Worm (Caenorhabditis elegans) whole organism, midembryonic: Measurements from ENCODE around the gene F36D3.16.

ENCODE experiments used
- T22C8.4 ChIP-seq: fragments of 200-800 bp; sonication (Bioruptor generic); IDR thresholded peaks from 2 replicates; pipeline ENCODE4 v1.3.6; 2022; ENCODE audit warnings: missing genetic modification characterization, missing compliant biosample characterization
- cog-1 ChIP-seq: sonication (generic microtip); optimal IDR thresholded peaks from 2 replicates; lab custom pipeline; 2016; ENCODE audit warnings: missing genetic modification characterization, missing compliant biosample characterization
- flt-1 ChIP-seq: fragments of 200-800 bp; sonication (Bioruptor generic); IDR thresholded peaks from 2 replicates; pipeline ENCODE4 v1.3.6; 2022; ENCODE audit warnings: missing genetic modification characterization, missing compliant biosample characterization
- klf-2 ChIP-seq: fragments of 200-800 bp; sonication (Bioruptor generic); conservative IDR thresholded peaks from 2 replicates; pipeline ENCODE4 v1.3.6; 2022; ENCODE audit warnings: missing genetic modification reagents, missing genetic modification characterization, missing compliant biosample characterization
- med-1 ChIP-seq: sonication (generic microtip); optimal IDR thresholded peaks from 2 replicates; lab custom pipeline; 2017; ENCODE audit warnings: missing genetic modification characterization, mild to moderate bottlenecking, missing compliant biosample characterization, antibody characterized with exemption, missing genetic modification reagents; ENCODE audit not compliant: insufficient read depth
- ref-1 ChIP-seq: fragments of 200-800 bp; sonication (Bioruptor generic); conservative IDR thresholded peaks from 2 replicates; pipeline ENCODE4 v1.3.6; 2022; ENCODE audit warnings: missing genetic modification reagents, missing genetic modification characterization, missing compliant biosample characterization
- tab-1 ChIP-seq: fragments of 200-800 bp; sonication (Bioruptor generic); IDR thresholded peaks from 2 replicates; pipeline ENCODE4 v1.3.6; 2022; ENCODE audit warnings: missing genetic modification characterization, missing compliant biosample characterization
- ztf-23 ChIP-seq: fragments of 200-800 bp; sonication (Bioruptor generic); IDR thresholded peaks from 2 replicates; pipeline ENCODE4 v1.3.6; 2022; ENCODE audit warnings: missing genetic modification reagents, missing genetic modification characterization, missing compliant biosample characterization
- ztf-29 ChIP-seq: fragments of 200-800 bp; sonication (Bioruptor generic); IDR thresholded peaks from 2 replicates; pipeline ENCODE4 v1.3.6; 2022; ENCODE audit warnings: missing genetic modification reagents, missing genetic modification characterization, missing compliant biosample characterization

F36D3.16 gene

ce11 chrV:16527796-16528195, at the start of gene F36D3.16:
TSS of gene F36D3.16 (plus strand) at chrV:16528096.
- no peak for TF ChIP-seq med-1 (GFP tag; lab: Kevin White, UChicago)
- TF ChIP-seq klf-2 = no peak
- TF ChIP-seq cog-1 (tag; lab: Kevin White, UChicago) = no peak
- no peak for TF ChIP-seq tab-1 (GFP tag; lab: Robert Waterston, UW)
- no peak for TF ChIP-seq T22C8.4 (GFP tag; lab: Robert Waterston, UW)
- no peak for TF ChIP-seq ztf-29 (GFP tag; lab: Robert Waterston, UW)
- TF ChIP-seq ref-1 (GFP tag; lab: Robert Waterston, UW) = no peak
- no peak for TF ChIP-seq ztf-23 (GFP tag; lab: Robert Waterston, UW)
- TF ChIP-seq flt-1 = no peak

ce11 chrV:16479275-16479674, 48.6 kb upstream of the F36D3.16 start, which contains the start of gene T08G3.11:
TSS of gene T08G3.11 (minus strand) at chrV:16479375.
- TF ChIP-seq klf-2 (no peak), flt-1 (no peak), ztf-29 (GFP tag; lab: Robert Waterston, UW) (no peak), ref-1 (GFP tag; lab: Robert Waterston, UW) (no peak), med-1 (GFP tag; lab: Kevin White, UChicago) (no peak), tab-1 (GFP tag; lab: Robert Waterston, UW) (no peak), cog-1 (tag; lab: Kevin White, UChicago) (no peak), T22C8.4 (GFP tag; lab: Robert Waterston, UW) (no peak), ztf-23 (GFP tag; lab: Robert Waterston, UW) (no peak)

- TF ChIP-seq ztf-29 (GFP tag; lab: Robert Waterston, UW) = no peak
- TF ChIP-seq tab-1 (GFP tag; lab: Robert Waterston, UW) = no peak
- TF ChIP-seq flt-1 = no peak
- no peak for TF ChIP-seq ref-1 (GFP tag; lab: Robert Waterston, UW)
- no peak for TF ChIP-seq med-1 (GFP tag; lab: Kevin White, UChicago)
Measured at ce11 chrV:16480919-16481630, 46.8 kb upstream of the F36D3.16 start, which contains the start of the genes F57E7.4 and spig-6. TSS of gene F57E7.4 (minus strand) at chrV:16481019. TSS of gene spig-6 (plus strand) at chrV:16481580.

ce11 chrV:16483044-16483443, 44.9 kb upstream of the F36D3.16 start, which contains the start of gene F57E7.2:
TSS of gene F57E7.2 (minus strand) at chrV:16483144.
- TF ChIP-seq T22C8.4 (GFP tag; lab: Robert Waterston, UW) (no peak), ztf-29 (GFP tag; lab: Robert Waterston, UW) (no peak), tab-1 (GFP tag; lab: Robert Waterston, UW) (no peak), cog-1 (tag; lab: Kevin White, UChicago) (no peak), med-1 (GFP tag; lab: Kevin White, UChicago) (no peak), klf-2 (no peak), flt-1 (no peak), ref-1 (GFP tag; lab: Robert Waterston, UW) (no peak)

- no peak for TF ChIP-seq ztf-29 (GFP tag; lab: Robert Waterston, UW)
Measured at ce11 chrV:16483681-16484080, 44.2 kb upstream of the F36D3.16 start, which contains the start of gene srh-139. TSS of gene srh-139 (plus strand) at chrV:16483981.

- TF ChIP-seq ref-1 (GFP tag; lab: Robert Waterston, UW) (no peak), tab-1 (GFP tag; lab: Robert Waterston, UW) (no peak), ztf-23 (GFP tag; lab: Robert Waterston, UW) (no peak), flt-1 (no peak), ztf-29 (GFP tag; lab: Robert Waterston, UW) (no peak), med-1 (GFP tag; lab: Kevin White, UChicago) (no peak), T22C8.4 (GFP tag; lab: Robert Waterston, UW) (no peak), klf-2 (no peak), cog-1 (tag; lab: Kevin White, UChicago) (no peak)
Measured at ce11 chrV:16487474-16487873, 40.4 kb upstream of the F36D3.16 start, which contains the start of gene Y32B12A.5. TSS of gene Y32B12A.5 (minus strand) at chrV:16487574.

ce11 chrV:16488172-16488571, 39.7 kb upstream of the F36D3.16 start, which contains the start of gene sqst-4:
TSS of gene sqst-4 (plus strand) at chrV:16488472.
- TF ChIP-seq klf-2 (no peak), tab-1 (GFP tag; lab: Robert Waterston, UW) (no peak), med-1 (GFP tag; lab: Kevin White, UChicago) (no peak), cog-1 (tag; lab: Kevin White, UChicago) (no peak), ref-1 (GFP tag; lab: Robert Waterston, UW) (no peak), ztf-23 (GFP tag; lab: Robert Waterston, UW) (no peak), ztf-29 (GFP tag; lab: Robert Waterston, UW) (no peak), flt-1 (no peak), T22C8.4 (GFP tag; lab: Robert Waterston, UW) (no peak)

- no peak for TF ChIP-seq med-1 (GFP tag; lab: Kevin White, UChicago)
- TF ChIP-seq ztf-29 (GFP tag; lab: Robert Waterston, UW) = no peak
- TF ChIP-seq flt-1 = no peak
- no peak for TF ChIP-seq klf-2
- TF ChIP-seq tab-1 (GFP tag; lab: Robert Waterston, UW) = no peak
- TF ChIP-seq ref-1 (GFP tag; lab: Robert Waterston, UW) = no peak
- TF ChIP-seq T22C8.4 (GFP tag; lab: Robert Waterston, UW) = no peak
- no peak for TF ChIP-seq cog-1 (tag; lab: Kevin White, UChicago)
- TF ChIP-seq ztf-23 (GFP tag; lab: Robert Waterston, UW) = no peak
Measured at ce11 chrV:16494359-16494758, 33.5 kb upstream of the F36D3.16 start, which contains the start of gene comt-2. TSS of gene comt-2 (minus strand) at chrV:16494489.

ce11 chrV:16497504-16497903, 30.4 kb upstream of the F36D3.16 start, which contains the start of gene srh-136:
TSS of gene srh-136 (minus strand) at chrV:16497596.
- TF ChIP-seq klf-2 (no peak), cog-1 (tag; lab: Kevin White, UChicago) (no peak), T22C8.4 (GFP tag; lab: Robert Waterston, UW) (no peak), ztf-23 (GFP tag; lab: Robert Waterston, UW) (no peak), flt-1 (no peak), med-1 (GFP tag; lab: Kevin White, UChicago) (no peak)
